Fruit fly (Drosophila melanogaster): ENCODE data around the gene CG45076.

CG45076 gene

dm6 chr3R:10760966-10761855 lies 16.0 kb downstream of the CG45076 start, which contains the start of the genes MED7 and Cap-H2 (continued):
- TF ChIP-seq CG31627 (GFP tag; optimal IDR thresholded peaks at IDR 0.05): peak; percentile 82
- no peak for TF ChIP-seq net (GFP tag; optimal IDR thresholded peaks at IDR 0.05)
- TF ChIP-seq CG3032 (tag; optimal IDR thresholded peaks at IDR 0.05): no peak
- TF ChIP-seq CG10631 (GFP tag; optimal IDR thresholded peaks at IDR 0.05): peak; percentile 72
- no peak for TF ChIP-seq svp (GFP tag)
- TF ChIP-seq CG6276 (GFP tag; optimal IDR thresholded peaks at IDR 0.05): no peak
- TF ChIP-seq Lpt (GFP tag; optimal IDR thresholded peaks at IDR 0.05): peak; percentile 59
- peak; percentile 61 for TF ChIP-seq CG11294 (GFP tag; IDR thresholded peaks at IDR 0.05)
- TF ChIP-seq OdsH (GFP tag; optimal IDR thresholded peaks at IDR 0.05): peak; percentile 76
- no peak for TF ChIP-seq CG8319 (GFP tag; optimal IDR thresholded peaks at IDR 0.05)
- TF ChIP-seq CG11902 (GFP tag; optimal IDR thresholded peaks at IDR 0.05): peak; percentile 63
- peak; percentile 80 for TF ChIP-seq esn (GFP tag; optimal IDR thresholded peaks at IDR 0.05)
- no peak for TF ChIP-seq salr (GFP tag; optimal IDR thresholded peaks at IDR 0.05)
- no peak for TF ChIP-seq CG3919 (GFP tag; optimal IDR thresholded peaks at IDR 0.05)
- TF ChIP-seq vri (GFP tag; optimal IDR thresholded peaks at IDR 0.05): peak; percentile 55
- TF ChIP-seq Hr39 (GFP tag; optimal IDR thresholded peaks at IDR 0.05): peak; percentile 80
- TF ChIP-seq CG10669 (GFP tag; optimal IDR thresholded peaks at IDR 0.05): no peak
- TF ChIP-seq Ets21C (GFP tag; optimal IDR thresholded peaks at IDR 0.05): peak; percentile 70
- peak; percentile 50 for TF ChIP-seq CG34406 (GFP tag; optimal IDR thresholded peaks at IDR 0.05)
- TF ChIP-seq CG6163 (GFP tag; IDR thresholded peaks at IDR 0.05): peak; percentile 73
- peak; percentile 66 for TF ChIP-seq Sox102F (GFP tag; optimal IDR thresholded peaks at IDR 0.05)
- no peak for TF ChIP-seq spab (GFP tag; optimal IDR thresholded peaks at IDR 0.05)
- TF ChIP-seq Blimp-1 (GFP tag; optimal IDR thresholded peaks at IDR 0.05): no peak
- TF ChIP-seq Met (GFP tag; optimal IDR thresholded peaks at IDR 0.05): no peak
- TF ChIP-seq acj6 (GFP tag; optimal IDR thresholded peaks at IDR 0.05): peak; percentile 79
- no peak for TF ChIP-seq CG8632 (GFP tag; optimal IDR thresholded peaks at IDR 0.05)

dm6 chr3R:10759348-10759847 lies 17.8 kb downstream of the CG45076 start, which contains the start of gene CG31272:
Gene CG31272 (minus strand): TSS chr3R:10759398.
- TF ChIP-seq CG6276 (GFP tag; optimal IDR thresholded peaks at IDR 0.05) (no peak), Sox15 (GFP tag; optimal IDR thresholded peaks at IDR 0.05) (no peak), esn (GFP tag; optimal IDR thresholded peaks at IDR 0.05) (no peak), CG6808 (GFP tag; optimal IDR thresholded peaks at IDR 0.05) (no peak), fd59A (GFP tag; optimal IDR thresholded peaks at IDR 0.05) (no peak), dsx (GFP tag; optimal IDR thresholded peaks at IDR 0.05; ENCODE audit: poor library complexity, severe bottlenecking) (no peak), Hr38 (GFP tag; optimal IDR thresholded peaks at IDR 0.05) (no peak), acj6 (GFP tag; optimal IDR thresholded peaks at IDR 0.05) (no peak), CG1621 (tag; optimal IDR thresholded peaks at IDR 0.05) (no peak), Blimp-1 (GFP tag; optimal IDR thresholded peaks at IDR 0.05) (no peak), Hr39 (GFP tag; optimal IDR thresholded peaks at IDR 0.05) (no peak), topi (GFP tag; optimal IDR thresholded peaks at IDR 0.05) (no peak), Eip78C (GFP tag) (no peak), CG8119 (GFP tag; IDR thresholded peaks at IDR 0.05) (no peak), achi (GFP tag; optimal IDR thresholded peaks at IDR 0.05) (no peak), CG11294 (GFP tag; IDR thresholded peaks at IDR 0.05) (no peak)

dm6 chr3R:10755534-10755933 lies 21.6 kb downstream of the CG45076 start, which contains the start of gene CG14691:
Gene CG14691 (minus strand): TSS chr3R:10755634.
- TF ChIP-seq CG8632 (GFP tag; optimal IDR thresholded peaks at IDR 0.05): no peak
- TF ChIP-seq achi (GFP tag; optimal IDR thresholded peaks at IDR 0.05): no peak
- TF ChIP-seq CG11902 (GFP tag; optimal IDR thresholded peaks at IDR 0.05): no peak
- no peak for TF ChIP-seq spab (GFP tag; optimal IDR thresholded peaks at IDR 0.05)
- no peak for TF ChIP-seq acj6 (GFP tag; optimal IDR thresholded peaks at IDR 0.05)
- no peak for TF ChIP-seq dsx (GFP tag; optimal IDR thresholded peaks at IDR 0.05; ENCODE audit: poor library complexity, severe bottlenecking)
- TF ChIP-seq CG10631 (GFP tag; optimal IDR thresholded peaks at IDR 0.05): no peak
- no peak for TF ChIP-seq CG11762 (GFP tag; optimal IDR thresholded peaks at IDR 0.05; ENCODE audit: insufficient read depth)
- no peak for TF ChIP-seq topi (GFP tag; optimal IDR thresholded peaks at IDR 0.05)
- no peak for TF ChIP-seq CG8319 (GFP tag; optimal IDR thresholded peaks at IDR 0.05)
- TF ChIP-seq Met (GFP tag; optimal IDR thresholded peaks at IDR 0.05): no peak
- TF ChIP-seq Hr39 (GFP tag; optimal IDR thresholded peaks at IDR 0.05): no peak
- TF ChIP-seq CG34406 (GFP tag; optimal IDR thresholded peaks at IDR 0.05): no peak
